Fruit fly (Drosophila melanogaster): ENCODE results near the gene Lcp65Af.

Gene Lcp65Af

DNA sequence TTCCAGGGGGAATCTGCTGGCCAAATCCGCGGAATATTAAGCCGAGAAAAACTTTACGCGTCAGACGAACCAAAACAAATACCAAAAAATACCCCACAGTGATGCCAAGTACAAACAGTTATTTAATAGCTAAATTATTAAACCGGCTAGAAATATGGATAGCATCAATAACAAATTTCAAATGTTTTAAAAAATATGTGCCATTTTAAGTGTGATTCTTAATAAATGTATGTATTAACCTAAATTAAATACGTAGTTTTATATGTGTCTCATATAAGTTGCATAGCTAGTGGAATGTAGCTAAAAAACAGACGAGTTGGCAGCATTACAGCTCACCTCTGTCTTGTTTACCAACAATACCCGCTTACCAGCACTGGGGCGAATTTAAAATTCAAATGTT, 45.2 kb upstream of the Lcp65Af start, which contains the start of gene CG10274:
Gene CG10274, minus strand, starts transcription at position 54 of the 400 bp plus-strand sequence.
- no peak for TF ChIP-seq stc (GFP tag; IDR thresholded peaks at IDR 0.05)
- TF ChIP-seq hb (GFP tag; IDR thresholded peaks at IDR 0.05; ENCODE audit: partially characterized antibody), result no peak
- no peak for TF ChIP-seq CG10431 (GFP tag; optimal IDR thresholded peaks at IDR 0.05)
- peak; percentile 84 for TF ChIP-seq CG12659 (GFP tag; optimal IDR thresholded peaks at IDR 0.05)
- no peak for TF ChIP-seq prd (optimal IDR thresholded peaks at IDR 0.05)
- TF ChIP-seq prd (GFP tag; IDR thresholded peaks at IDR 0.05), result peak; percentile 82
- no peak for TF ChIP-seq yki (optimal IDR thresholded peaks at IDR 0.05)
- peak; percentile 24 for TF ChIP-seq CG9797 (GFP tag; optimal IDR thresholded peaks at IDR 0.05)
- TF ChIP-seq CG17802 (tag; optimal IDR thresholded peaks at IDR 0.05), result peak; percentile 38
- no peak for TF ChIP-seq Vsx1 (GFP tag; optimal IDR thresholded peaks at IDR 0.05)
- peak; percentile 34; the same call in 1 of the 3 replicates for TF ChIP-seq CG14050 (GFP tag; IDR thresholded peaks at IDR 0.05)
- no peak for TF ChIP-seq Gsc (GFP tag; IDR thresholded peaks at IDR 0.05)
- TF ChIP-seq Sry-β (GFP tag; optimal IDR thresholded peaks at IDR 0.05), result peak; percentile 100
- 0 out of 3 replicates have a peak, but pooled peaks have one; percentile 13 for TF ChIP-seq ase (GFP tag; IDR thresholded peaks at IDR 0.05)
- TF ChIP-seq ab (GFP tag; optimal IDR thresholded peaks at IDR 0.05), result peak; percentile 48
- no peak for TF ChIP-seq danr (GFP tag; IDR thresholded peaks at IDR 0.05)
- TF ChIP-seq Lhr (GFP tag; optimal IDR thresholded peaks at IDR 0.05), result peak; percentile 55
- peak; percentile 67 for TF ChIP-seq kay (GFP tag; optimal IDR thresholded peaks at IDR 0.05)
- TF ChIP-seq gcm (GFP tag; optimal IDR thresholded peaks at IDR 0.05), result no peak
- no peak for TF ChIP-seq CkIIα-i1 (GFP tag; IDR thresholded peaks at IDR 0.05)
- TF ChIP-seq CG16779 (GFP tag; IDR thresholded peaks at IDR 0.05), result no peak
- peak; percentile 67 for TF ChIP-seq bab2 (GFP tag; optimal IDR thresholded peaks at IDR 0.05)
- TF ChIP-seq Mad (GFP tag; optimal IDR thresholded peaks at IDR 0.05), result peak; percentile 69
- TF ChIP-seq CG7963 (GFP tag; IDR thresholded peaks at IDR 0.05; ENCODE audit: partially characterized antibody), result no peak
- peak; percentile 70 for TF ChIP-seq Camta (GFP tag; optimal IDR thresholded peaks at IDR 0.05)
- no peak for TF ChIP-seq CTCF (GFP tag; optimal IDR thresholded peaks at IDR 0.05)
- peak; percentile 70 for TF ChIP-seq fd3F (GFP tag; optimal IDR thresholded peaks at IDR 0.05)
- peak; percentile 66 for TF ChIP-seq Six4 (GFP tag; optimal IDR thresholded peaks at IDR 0.05)
- no peak for TF ChIP-seq Lpt (GFP tag; optimal IDR thresholded peaks at IDR 0.05)
- TF ChIP-seq CG8281 (tag; optimal IDR thresholded peaks at IDR 0.05), result no peak
- peak; percentile 29 for TF ChIP-seq CG3407 (GFP tag; optimal IDR thresholded peaks at IDR 0.05)
- TF ChIP-seq CG4282 (GFP tag; optimal IDR thresholded peaks at IDR 0.05), result no peak
- TF ChIP-seq unc-4 (GFP tag; IDR thresholded peaks at IDR 0.05; ENCODE audit: partially characterized antibody), result no peak
- TF ChIP-seq trh (GFP tag; optimal IDR thresholded peaks at IDR 0.05), result peak; percentile 36
- TF ChIP-seq CG6175 (GFP tag; IDR thresholded peaks at IDR 0.05), result no peak
- peak; percentile 60 for TF ChIP-seq Ada2b (GFP tag; IDR thresholded peaks at IDR 0.05)
- peak; percentile 64 for TF ChIP-seq CG16863 (GFP tag; optimal IDR thresholded peaks at IDR 0.05)
- peak; percentile 71 for TF ChIP-seq CG7786 (GFP tag; optimal IDR thresholded peaks at IDR 0.05)
- no peak for TF ChIP-seq sens-2 (GFP tag; IDR thresholded peaks at IDR 0.05)
- no peak for TF ChIP-seq usp (GFP tag; optimal IDR thresholded peaks at IDR 0.05)
- no peak for TF ChIP-seq gsb-n (tag; optimal IDR thresholded peaks at IDR 0.05)
- no peak for TF ChIP-seq Asciz (GFP tag; optimal IDR thresholded peaks at IDR 0.05)
- TF ChIP-seq HLHmδ (GFP tag; optimal IDR thresholded peaks at IDR 0.05), result no peak
- peak; percentile 98 for TF ChIP-seq trem (tag; optimal IDR thresholded peaks at IDR 0.05)
- peak; percentile 48; the same call in 1 of the 2 replicates for TF ChIP-seq ro (GFP tag; IDR thresholded peaks at IDR 0.05)
- peak; percentile 98 for TF ChIP-seq Ets65A (GFP tag)
- TF ChIP-seq corto (GFP tag; optimal IDR thresholded peaks at IDR 0.05), result no peak
- TF ChIP-seq tup (GFP tag; optimal IDR thresholded peaks at IDR 0.05), result no peak
- TF ChIP-seq pnt (GFP tag; optimal IDR thresholded peaks at IDR 0.05), result peak; percentile 54
- TF ChIP-seq CG6854 (GFP tag; optimal IDR thresholded peaks at IDR 0.05), result no peak
- TF ChIP-seq CG3838 (GFP tag; optimal IDR thresholded peaks at IDR 0.05), result peak; percentile 50
- no peak for TF ChIP-seq Kr (GFP tag; optimal IDR thresholded peaks at IDR 0.05)
- TF ChIP-seq ATbp (GFP tag; optimal IDR thresholded peaks at IDR 0.05), result no peak

Data from whole organism, embryonic.